Worm (Caenorhabditis elegans) whole organism, midembryonic: Measurements from ENCODE around the gene F21G4.5.

Experiments
- cog-1 ChIP-seq: sonication (generic microtip); optimal IDR thresholded peaks from 2 replicates; lab custom pipeline; 2016; ENCODE audit warnings: missing genetic modification characterization, missing compliant biosample characterization
- flt-1 ChIP-seq: fragments of 200-800 bp; sonication (Bioruptor generic); IDR thresholded peaks from 2 replicates; pipeline ENCODE4 v1.3.6; 2022; ENCODE audit warnings: missing genetic modification characterization, missing compliant biosample characterization
- klf-2 ChIP-seq: fragments of 200-800 bp; sonication (Bioruptor generic); conservative IDR thresholded peaks from 2 replicates; pipeline ENCODE4 v1.3.6; 2022; ENCODE audit warnings: missing genetic modification reagents, missing genetic modification characterization, missing compliant biosample characterization
- med-1 ChIP-seq: sonication (generic microtip); optimal IDR thresholded peaks from 2 replicates; lab custom pipeline; 2017; ENCODE audit warnings: missing genetic modification characterization, mild to moderate bottlenecking, missing compliant biosample characterization, antibody characterized with exemption, missing genetic modification reagents; ENCODE audit not compliant: insufficient read depth
- ref-1 ChIP-seq: fragments of 200-800 bp; sonication (Bioruptor generic); conservative IDR thresholded peaks from 2 replicates; pipeline ENCODE4 v1.3.6; 2022; ENCODE audit warnings: missing genetic modification reagents, missing genetic modification characterization, missing compliant biosample characterization
- tab-1 ChIP-seq: fragments of 200-800 bp; sonication (Bioruptor generic); IDR thresholded peaks from 2 replicates; pipeline ENCODE4 v1.3.6; 2022; ENCODE audit warnings: missing genetic modification characterization, missing compliant biosample characterization
- ztf-23 ChIP-seq: fragments of 200-800 bp; sonication (Bioruptor generic); IDR thresholded peaks from 2 replicates; pipeline ENCODE4 v1.3.6; 2022; ENCODE audit warnings: missing genetic modification reagents, missing genetic modification characterization, missing compliant biosample characterization
- ztf-29 ChIP-seq: fragments of 200-800 bp; sonication (Bioruptor generic); IDR thresholded peaks from 2 replicates; pipeline ENCODE4 v1.3.6; 2022; ENCODE audit warnings: missing genetic modification reagents, missing genetic modification characterization, missing compliant biosample characterization

ce11 chrX:9882572-9882971 lies 23.4 kb upstream of the F21G4.5 start:
- TF ChIP-seq klf-2 (GFP tag; lab: Robert Waterston, UW): no peak
- no peak for TF ChIP-seq ztf-29 (GFP tag; lab: Robert Waterston, UW)
- TF ChIP-seq flt-1 (GFP tag; lab: Robert Waterston, UW): no peak
- TF ChIP-seq cog-1 (tag; lab: Kevin White, UChicago): no peak
- TF ChIP-seq ref-1 (GFP tag; lab: Robert Waterston, UW): no peak
- no peak for TF ChIP-seq ztf-23 (GFP tag; lab: Robert Waterston, UW)
- TF ChIP-seq med-1 (GFP tag; lab: Kevin White, UChicago): no peak
- no peak for TF ChIP-seq tab-1 (GFP tag; lab: Robert Waterston, UW)
